Worm (Caenorhabditis elegans) whole organism, L1 larva: ENCODE results near the gene C45G9.12.

Experiments used
- mef-2 ChIP-seq: fragments of 150-350 bp; optimal IDR thresholded peaks from 2 replicates; lab custom pipeline; 2014; ENCODE audit warnings: missing biosample characterization, missing genetic modification characterization
- skn-1 ChIP-seq: fragments of 150-350 bp; optimal IDR thresholded peaks from 2 replicates; lab custom pipeline; 2014; ENCODE audit warnings: missing biosample characterization, missing genetic modification characterization

- TF ChIP-seq skn-1 (tag; lab: Kevin White, UChicago) = no peak
- no peak for TF ChIP-seq mef-2 (tag; lab: Kevin White, UChicago)
Observed at ce11 chrIII:5119063-5119462, 47.7 kb upstream of the C45G9.12 start.
